Fruit fly (Drosophila melanogaster): ENCODE measurements around the gene naz.

DNA sequence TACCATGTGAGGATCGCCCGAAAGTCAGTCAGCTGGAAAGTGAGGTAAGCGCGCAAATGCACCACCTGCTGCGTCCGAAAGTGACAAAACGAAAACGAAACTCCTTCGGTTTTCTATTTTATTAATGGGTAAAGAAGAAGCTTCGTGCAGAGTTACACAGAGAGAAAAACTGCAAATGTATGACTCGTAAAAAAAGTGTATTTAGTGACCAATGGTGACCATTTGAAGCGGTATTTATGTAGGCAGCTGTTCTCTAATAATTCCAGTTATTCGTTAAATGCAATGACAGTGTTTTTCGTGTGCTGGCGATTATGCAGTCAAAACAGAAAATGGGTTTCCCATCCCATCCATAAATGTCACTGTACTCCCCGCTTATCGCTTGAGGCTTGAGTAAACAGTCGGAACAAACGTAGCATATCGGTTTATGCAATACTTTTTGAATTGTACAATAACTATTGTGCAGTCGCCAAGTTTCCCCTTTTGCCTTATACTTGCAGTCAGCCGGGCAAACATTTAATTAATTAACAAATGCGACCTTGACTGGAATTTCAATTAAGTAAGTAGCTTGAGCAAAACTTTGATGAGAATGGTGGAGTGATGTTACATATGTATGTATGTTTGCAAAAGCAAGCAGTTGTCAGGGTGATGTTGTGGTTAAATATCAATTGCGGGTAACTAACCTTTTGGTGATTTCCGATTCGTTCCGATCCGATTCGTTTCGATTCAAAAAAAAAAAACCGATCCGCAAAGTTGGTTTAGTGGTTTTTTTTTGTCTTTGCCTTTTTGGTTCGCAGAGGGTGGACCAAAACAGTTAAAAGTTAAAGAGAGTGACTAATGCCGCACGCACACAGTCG, 31.1 kb downstream of the naz start:
- TF ChIP-seq CG15710 (tag; optimal IDR thresholded peaks at IDR 0.05) (peak; percentile 34), EcR (GFP tag; optimal IDR thresholded peaks at IDR 0.05) (no peak), Pif1A (GFP tag; optimal IDR thresholded peaks at IDR 0.05) (no peak), CG13204 (GFP tag; optimal IDR thresholded peaks at IDR 0.05) (no peak), fd96Ca (GFP tag; IDR thresholded peaks at IDR 0.05) (peak; percentile 67; the same call in 2 of the 3 replicates), Ets98B (GFP tag; IDR thresholded peaks at IDR 0.05) (peak; percentile 58), CG17806 (tag; optimal IDR thresholded peaks at IDR 0.05) (peak; percentile 13), CG9948 (tag; optimal IDR thresholded peaks at IDR 0.05) (peak; percentile 26), CG4496 (GFP tag; IDR thresholded peaks at IDR 0.05) (peak; percentile 66; the same call in 2 of the 3 replicates)

Measured in whole organism, pupa.